Worm (Caenorhabditis elegans) whole organism, L1 larva: ENCODE results near the gene F25G6.9.
"Not testable (repeated sequence)": the region's sequence is repeated elsewhere in the genome, so short reads cannot be mapped to it uniquely, and the experiment has no call there.

Source experiments
- F16B12.6 ChIP-seq: fragments of 150-350 bp; optimal IDR thresholded peaks from 2 replicates; lab custom pipeline; 2014; ENCODE audit warnings: missing biosample characterization, missing genetic modification characterization
- aly-2 ChIP-seq: fragments of 150-350 bp; optimal IDR thresholded peaks from 2 replicates; lab custom pipeline; 2014; ENCODE audit warnings: missing biosample characterization, missing genetic modification characterization
- blmp-1 ChIP-seq: fragments of 150-350 bp; optimal IDR thresholded peaks from 2 replicates; lab custom pipeline; 2014; ENCODE audit warnings: missing biosample characterization, missing genetic modification characterization
- lin-13 ChIP-seq: fragments of 150-350 bp; optimal IDR thresholded peaks from 2 replicates; lab custom pipeline; 2014; ENCODE audit warnings: missing biosample characterization, missing genetic modification reagents, missing genetic modification characterization
- lir-3 ChIP-seq: sonication (generic microtip); optimal IDR thresholded peaks from 2 replicates; lab custom pipeline; 2016; ENCODE audit warnings: mild to moderate bottlenecking, missing genetic modification characterization, moderate library complexity, missing compliant biosample characterization; ENCODE audit not compliant: poor library complexity
- mep-1 ChIP-seq: fragments of 150-350 bp; optimal IDR thresholded peaks from 2 replicates; lab custom pipeline; 2014; ENCODE audit warnings: missing biosample characterization, missing genetic modification characterization
- nhr-19 ChIP-seq: fragments of 200-800 bp; sonication (Bioruptor generic); conservative IDR thresholded peaks from 2 replicates; pipeline ENCODE4 v1.3.6; 2022; ENCODE audit warnings: missing genetic modification characterization, missing compliant biosample characterization
- nhr-77 ChIP-seq: fragments of 150-350 bp; optimal IDR thresholded peaks from 2 replicates; lab custom pipeline; 2014; ENCODE audit warnings: missing biosample characterization, missing genetic modification characterization
- ztf-11 ChIP-seq, 2 experiments: sonication (generic microtip); optimal IDR thresholded peaks; 2 replicates each; lab custom pipeline; 2016 to 2017; ENCODE audit warnings: missing genetic modification characterization in 2 of 2, missing biosample characterization in 1 of 2, missing compliant biosample characterization in 1 of 2

DNA sequence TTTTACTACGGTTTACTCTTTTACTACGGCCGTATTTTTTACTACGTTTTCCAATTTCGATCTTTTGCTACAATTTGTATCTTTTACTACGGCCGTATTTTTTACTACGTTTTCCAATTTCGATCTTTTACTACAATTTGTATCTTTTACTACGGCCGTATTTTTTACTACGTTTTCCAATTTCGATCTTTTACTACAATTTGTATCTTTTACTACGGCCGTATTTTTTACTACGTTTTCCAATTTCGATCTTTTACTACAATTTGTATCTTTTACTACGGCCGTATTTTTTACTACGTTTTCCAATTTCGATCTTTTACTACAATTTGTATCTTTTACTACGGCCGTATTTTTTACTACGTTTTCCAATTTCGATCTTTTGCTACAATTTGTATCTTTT lies 5.0 kb upstream of the F25G6.9 start, which contains the start of gene F25G6.1:
- TF ChIP-seq blmp-1 (tag; lab: Kevin White, UChicago); F16B12.6 (tag; lab: Kevin White, UChicago); aly-2 (tag; lab: Kevin White, UChicago); nhr-19; lin-13 (GFP tag; lab: Kevin White, UChicago); nhr-77 (tag; lab: Kevin White, UChicago); mep-1 (tag; lab: Kevin White, UChicago); lir-3 (tag; lab: Kevin White, UChicago); ztf-11 (tag; optimal IDR thresholded peaks at IDR 0.05; lab: Kevin White, UChicago): not testable (repeated sequence)
